Fruit fly (Drosophila melanogaster): ENCODE measurements around the gene Pburs.

Gene Pburs

dm6 chr2L:14443667-14444285 lies 26.6 kb upstream of the Pburs start:
- TF ChIP-seq tll (GFP tag; optimal IDR thresholded peaks at IDR 0.05) (peak in 1 of 2 experiments; percentile 97), CG31224 (GFP tag; IDR thresholded peaks at IDR 0.05) (0 out of 2 replicates have a peak, but pooled peaks have one; percentile 21), CG14441 (GFP tag; IDR thresholded peaks at IDR 0.05) (0 out of 2 replicates have a peak, but pooled peaks have one; percentile 22), CG7271 (tag; optimal IDR thresholded peaks at IDR 0.05) (peak; percentile 33), H15 (GFP tag; IDR thresholded peaks at IDR 0.05) (no peak), D (optimal IDR thresholded peaks at IDR 0.05) (peak; percentile 99), D (GFP tag; optimal IDR thresholded peaks at IDR 0.05) (peak; percentile 16), B-H1 (GFP tag; IDR thresholded peaks at IDR 0.05) (no peak), mld (GFP tag; IDR thresholded peaks at IDR 0.05; ENCODE audit: partially characterized antibody) (no peak), BEAF-32 (GFP tag; optimal IDR thresholded peaks at IDR 0.05) (no peak), CG15479 (GFP tag; optimal IDR thresholded peaks at IDR 0.05) (peak; percentile 13), CG4707 (GFP tag; optimal IDR thresholded peaks at IDR 0.05) (no peak), CG14014 (GFP tag; IDR thresholded peaks at IDR 0.05) (no peak), zfh1 (GFP tag; IDR thresholded peaks at IDR 0.05) (no peak), trh (GFP tag; optimal IDR thresholded peaks at IDR 0.05) (no peak), CG3847 (GFP tag; IDR thresholded peaks at IDR 0.05) (no peak), Gsc (GFP tag; IDR thresholded peaks at IDR 0.05) (no peak), Taf1 (GFP tag; IDR thresholded peaks at IDR 0.05) (no peak), Abd-B (GFP tag; optimal IDR thresholded peaks at IDR 0.05) (peak; percentile 25), CG6689 (GFP tag; IDR thresholded peaks at IDR 0.05) (0 out of 2 replicates have a peak, but pooled peaks have one; percentile 11), zen (tag; optimal IDR thresholded peaks at IDR 0.05) (peak; percentile 92), CG31441 (GFP tag; IDR thresholded peaks at IDR 0.05) (no peak), Chrac-16 (GFP tag; optimal IDR thresholded peaks at IDR 0.05) (no peak), CG10431 (GFP tag; optimal IDR thresholded peaks at IDR 0.05) (no peak), Fer2 (tag; optimal IDR thresholded peaks at IDR 0.05) (no peak), Hey (tag; optimal IDR thresholded peaks at IDR 0.05) (peak; percentile 15), lmd (GFP tag; IDR thresholded peaks at IDR 0.05) (no peak), Dek (tag; optimal IDR thresholded peaks at IDR 0.05) (no peak), lola (GFP tag; optimal IDR thresholded peaks at IDR 0.05) (no peak), hkb (optimal IDR thresholded peaks at IDR 0.05) (no peak), hkb (GFP tag; IDR thresholded peaks at IDR 0.05) (no peak), da (GFP tag; optimal IDR thresholded peaks at IDR 0.05) (peak; percentile 9), CG10654 (GFP tag; optimal IDR thresholded peaks at IDR 0.05) (no peak), Scr (GFP tag; IDR thresholded peaks at IDR 0.05; ENCODE audit: partially characterized antibody) (no peak), CG11456 (GFP tag; IDR thresholded peaks at IDR 0.05) (no peak), Mes4 (GFP tag; optimal IDR thresholded peaks at IDR 0.05) (no peak), CG6791 (GFP tag; IDR thresholded peaks at IDR 0.05; ENCODE audit: partially characterized antibody) (no peak), zfh2 (GFP tag; optimal IDR thresholded peaks at IDR 0.05) (no peak), Adf1 (GFP tag; IDR thresholded peaks at IDR 0.05) (no peak), ac (GFP tag; optimal IDR thresholded peaks at IDR 0.05) (peak; percentile 2), en (GFP tag; optimal IDR thresholded peaks at IDR 0.05) (no peak), CG7372 (GFP tag; IDR thresholded peaks at IDR 0.05) (no peak), CG12071 (GFP tag; optimal IDR thresholded peaks at IDR 0.05) (no peak), CG4360 (GFP tag; IDR thresholded peaks at IDR 0.05) (peak; percentile 70), Hr3 (GFP tag; optimal IDR thresholded peaks at IDR 0.05) (no peak), twi (tag; optimal IDR thresholded peaks at IDR 0.05) (peak; percentile 99), stc (GFP tag; IDR thresholded peaks at IDR 0.05) (0 out of 2 replicates have a peak, but pooled peaks have one; percentile 13), kni (GFP tag; optimal IDR thresholded peaks at IDR 0.05) (peak; percentile 40), prd (optimal IDR thresholded peaks at IDR 0.05) (no peak), prd (GFP tag; IDR thresholded peaks at IDR 0.05) (peak; percentile 67; the same call in 1 of the 3 replicates), sisA (GFP tag; IDR thresholded peaks at IDR 0.05) (no peak)
